Worm (Caenorhabditis elegans): ENCODE measurements around the gene wsp-1.

Gene wsp-1

DNA sequence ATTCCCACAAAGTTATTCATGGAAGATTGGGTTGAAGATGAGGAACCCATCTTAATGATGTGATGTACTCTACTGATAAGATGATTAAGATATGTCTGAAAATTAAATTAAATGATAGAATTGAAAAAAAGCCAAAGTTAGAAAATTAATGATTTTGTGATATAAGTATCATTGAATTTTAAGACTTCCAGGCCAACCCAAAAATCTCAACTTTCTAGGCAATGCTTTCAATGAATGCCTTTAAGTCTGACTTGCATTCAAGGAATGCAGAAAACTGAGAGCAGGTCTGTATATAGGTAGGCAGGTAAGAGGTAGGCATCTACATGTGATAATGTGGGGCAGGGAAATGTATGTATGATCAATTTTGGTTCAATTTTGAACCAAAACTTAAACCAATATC lies 21.2 kb upstream of the wsp-1 start, which contains the start of gene ocr-2:
TSS of gene ocr-2 (minus strand) at position 101 of the 400 bp plus-strand sequence.
- TF ChIP-seq nhr-12 (tag; optimal IDR thresholded peaks at IDR 0.05) (no peak), nhr-25 (tag; optimal IDR thresholded peaks at IDR 0.05) (no peak), aly-2 (tag; optimal IDR thresholded peaks at IDR 0.05) (no peak), ztf-11 (tag; optimal IDR thresholded peaks at IDR 0.05) (no peak)

ce11 chrIV:8211747-8212146 lies 13.0 kb upstream of the wsp-1 start, which contains the start of gene C07G1.7:
TSS of gene C07G1.7 (minus strand) at chrIV:8211847.
- TF ChIP-seq egl-5 (tag; optimal IDR thresholded peaks at IDR 0.05), result no peak
- no peak for TF ChIP-seq ztf-4 (tag; optimal IDR thresholded peaks at IDR 0.05)
- TF ChIP-seq hmg-11 (tag; optimal IDR thresholded peaks at IDR 0.05), result no peak
- TF ChIP-seq fkh-2 (tag; optimal IDR thresholded peaks at IDR 0.05), result no peak
- no peak for TF ChIP-seq elt-1 (tag; optimal IDR thresholded peaks at IDR 0.05)
- no peak for TF ChIP-seq mml-1 (tag; optimal IDR thresholded peaks at IDR 0.05)
- no peak for TF ChIP-seq jun-1 (tag; optimal IDR thresholded peaks at IDR 0.05)
- no peak for TF ChIP-seq egl-27 (tag; optimal IDR thresholded peaks at IDR 0.05)
- no peak for TF ChIP-seq ZK546.5 (tag; optimal IDR thresholded peaks at IDR 0.05)
- no peak for TF ChIP-seq pha-4 (tag; optimal IDR thresholded peaks at IDR 0.05)

DNA sequence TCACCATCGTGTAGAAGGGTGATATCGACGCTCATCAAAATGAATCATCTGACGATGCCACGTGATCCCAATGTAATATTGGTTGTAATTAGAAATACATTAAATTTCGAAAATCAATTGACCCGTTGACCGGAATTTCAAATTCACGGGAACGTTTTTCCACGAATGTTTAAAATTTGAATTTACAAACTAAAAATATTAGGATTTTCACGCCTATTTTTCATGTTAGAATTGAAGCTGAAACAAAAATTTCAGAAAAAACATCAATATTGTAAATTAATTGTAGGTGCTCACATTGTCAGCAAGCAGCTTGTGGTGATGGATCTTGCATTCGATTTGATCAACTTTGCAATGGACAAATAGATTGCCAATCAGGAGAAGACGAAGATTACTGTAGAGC lies 11.5 kb upstream of the wsp-1 start, which contains the start of gene C07G1.6:
TSS of gene C07G1.6 (minus strand) at position 101 of the 400 bp plus-strand sequence.
- TF ChIP-seq elt-2 (tag; optimal IDR thresholded peaks at IDR 0.05), result no peak
- TF ChIP-seq ceh-9 (tag; optimal IDR thresholded peaks at IDR 0.05), result no peak
- no peak for TF ChIP-seq aly-2 (tag; optimal IDR thresholded peaks at IDR 0.05)
- no peak for TF ChIP-seq ceh-28 (tag; optimal IDR thresholded peaks at IDR 0.05)
- no peak for TF ChIP-seq hmg-11 (tag; optimal IDR thresholded peaks at IDR 0.05)
- no peak for TF ChIP-seq nhr-43 (tag; optimal IDR thresholded peaks at IDR 0.05; ENCODE audit: poor library complexity, severe bottlenecking)
- no peak for TF ChIP-seq egl-27 (tag; optimal IDR thresholded peaks at IDR 0.05)
- TF ChIP-seq elt-1 (tag; optimal IDR thresholded peaks at IDR 0.05), result no peak
- no peak for TF ChIP-seq nhr-67 (tag; optimal IDR thresholded peaks at IDR 0.05)

DNA sequence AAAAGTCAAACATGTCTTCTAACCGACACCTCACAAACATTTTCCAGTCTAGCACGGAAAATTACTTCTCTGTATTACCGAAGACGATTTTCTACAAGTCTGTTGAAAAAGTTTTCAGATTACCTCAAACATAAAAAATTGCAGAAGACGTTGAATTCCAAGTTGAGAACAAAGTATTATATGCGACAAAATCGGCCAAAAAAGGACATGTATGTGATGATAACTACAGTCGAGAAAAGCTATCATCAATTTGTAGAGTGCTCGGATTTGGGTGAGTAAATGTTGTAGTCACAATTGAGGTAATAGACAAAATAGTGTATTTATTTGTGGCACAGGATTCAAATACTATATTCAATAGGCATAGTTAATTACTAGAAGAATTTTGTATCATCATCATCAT lies 10.1 kb upstream of the wsp-1 start:
- TF ChIP-seq eor-1 (tag; optimal IDR thresholded peaks at IDR 0.05), result no peak
- no peak for TF ChIP-seq lin-15B (tag; optimal IDR thresholded peaks at IDR 0.05)
- TF ChIP-seq nhr-28 (tag; optimal IDR thresholded peaks at IDR 0.05), result no peak
- no peak for TF ChIP-seq ztf-11 (tag; optimal IDR thresholded peaks at IDR 0.05)
- TF ChIP-seq hmg-11 (tag; optimal IDR thresholded peaks at IDR 0.05), result no peak
- no peak for TF ChIP-seq elt-2 (tag; optimal IDR thresholded peaks at IDR 0.05)
- TF ChIP-seq nhr-11 (tag; optimal IDR thresholded peaks at IDR 0.05), result no peak
- TF ChIP-seq nhr-77 (tag; optimal IDR thresholded peaks at IDR 0.05), result no peak
- no peak for TF ChIP-seq fos-1 (tag; optimal IDR thresholded peaks at IDR 0.05)
- TF ChIP-seq mdl-1 (tag; optimal IDR thresholded peaks at IDR 0.05), result no peak

ce11 chrIV:8206314-8206713 lies 7.6 kb upstream of the wsp-1 start, which contains the start of gene svh-1:
TSS of gene svh-1 (plus strand) at chrIV:8206614.
- TF ChIP-seq ceh-16 (tag; optimal IDR thresholded peaks at IDR 0.05), result no peak
- TF ChIP-seq mml-1 (tag; optimal IDR thresholded peaks at IDR 0.05), result no peak
- TF ChIP-seq nhr-11 (tag; optimal IDR thresholded peaks at IDR 0.05), result no peak
- TF ChIP-seq ztf-4 (tag; optimal IDR thresholded peaks at IDR 0.05), result no peak
- no peak for TF ChIP-seq snpc-4 (tag; optimal IDR thresholded peaks at IDR 0.05)
- no peak for TF ChIP-seq daf-12 (tag; optimal IDR thresholded peaks at IDR 0.05)
- no peak for TF ChIP-seq nhr-67 (tag; optimal IDR thresholded peaks at IDR 0.05)
- TF ChIP-seq zag-1 (tag; optimal IDR thresholded peaks at IDR 0.05), result no peak
- TF ChIP-seq nhr-43 (tag; optimal IDR thresholded peaks at IDR 0.05; ENCODE audit: poor library complexity, severe bottlenecking), result no peak
- no peak for TF ChIP-seq tbx-2 (tag; optimal IDR thresholded peaks at IDR 0.05)
- no peak for TF ChIP-seq nhr-25 (tag; optimal IDR thresholded peaks at IDR 0.05)
- TF ChIP-seq fos-1 (tag; optimal IDR thresholded peaks at IDR 0.05), result no peak
- no peak for TF ChIP-seq nhr-77 (tag; optimal IDR thresholded peaks at IDR 0.05)
- TF ChIP-seq lsy-12 (tag; optimal IDR thresholded peaks at IDR 0.05), result no peak
- TF ChIP-seq nfya-1 (tag; optimal IDR thresholded peaks at IDR 0.05; ENCODE audit: insufficient read depth), result no peak
- TF ChIP-seq eor-1 (tag; optimal IDR thresholded peaks at IDR 0.05), result no peak
- no peak for TF ChIP-seq ztf-11 (tag; optimal IDR thresholded peaks at IDR 0.05)
- no peak for TF ChIP-seq elt-3 (tag; optimal IDR thresholded peaks at IDR 0.05)
- TF ChIP-seq nhr-23 (tag; optimal IDR thresholded peaks at IDR 0.05), result no peak

All from whole organism, L3 larva.